Worm (Caenorhabditis elegans) whole organism, L3 larva: ENCODE measurements around the gene ssup-72.

Experiments used
- R02D3.7 ChIP-seq: fragments of 150-350 bp; optimal IDR thresholded peaks from 2 replicates; lab custom pipeline; 2014; ENCODE audit warnings: missing biosample characterization, missing genetic modification characterization
- ZK546.5 ChIP-seq: sonication (generic microtip); optimal IDR thresholded peaks from 2 replicates; lab custom pipeline; 2017; ENCODE audit warnings: missing biosample characterization, missing genetic modification characterization
- ceh-16 ChIP-seq: sonication (generic microtip); optimal IDR thresholded peaks from 2 replicates; lab custom pipeline; 2017; ENCODE audit warnings: missing biosample characterization, missing genetic modification characterization
- ceh-28 ChIP-seq: fragments of 150-350 bp; optimal IDR thresholded peaks from 2 replicates; lab custom pipeline; 2014; ENCODE audit warnings: missing biosample characterization, missing genetic modification reagents, missing genetic modification characterization
- ceh-82 ChIP-seq: fragments of 150-350 bp; optimal IDR thresholded peaks from 2 replicates; lab custom pipeline; 2014; ENCODE audit warnings: missing biosample characterization, missing genetic modification characterization
- ceh-9 ChIP-seq: sonication (generic microtip); optimal IDR thresholded peaks from 2 replicates; lab custom pipeline; 2018; ENCODE audit warnings: missing biosample characterization, missing genetic modification characterization
- daf-12 ChIP-seq: fragments of 150-350 bp; optimal IDR thresholded peaks from 2 replicates; lab custom pipeline; 2014; ENCODE audit warnings: missing biosample characterization, missing genetic modification reagents, missing genetic modification characterization
- egl-27 ChIP-seq: sonication (generic microtip); optimal IDR thresholded peaks from 4 replicates; lab custom pipeline; 2017; ENCODE audit warnings: missing biosample characterization, missing genetic modification reagents, missing genetic modification characterization
- egl-5 ChIP-seq: fragments of 150-350 bp; optimal IDR thresholded peaks from 2 replicates; lab custom pipeline; 2017; ENCODE audit warnings: missing biosample characterization, missing genetic modification reagents, missing genetic modification characterization, inconsistent platforms
- elt-1 ChIP-seq: fragments of 150-350 bp; optimal IDR thresholded peaks from 2 replicates; lab custom pipeline; 2014; ENCODE audit warnings: missing biosample characterization, missing genetic modification characterization
- elt-2 ChIP-seq: sonication (generic microtip); optimal IDR thresholded peaks from 2 replicates; lab custom pipeline; 2016; ENCODE audit warnings: missing genetic modification reagents, mild to moderate bottlenecking, missing genetic modification characterization, missing compliant biosample characterization
- fkh-10 ChIP-seq: sonication (generic microtip); optimal IDR thresholded peaks from 2 replicates; lab custom pipeline; 2017; ENCODE audit warnings: missing biosample characterization, missing genetic modification reagents, missing genetic modification characterization
- fos-1 ChIP-seq: fragments of 150-350 bp; optimal IDR thresholded peaks from 2 replicates; lab custom pipeline; 2014; ENCODE audit warnings: missing biosample characterization, missing genetic modification characterization
- hmg-11 ChIP-seq: sonication (generic microtip); optimal IDR thresholded peaks from 2 replicates; lab custom pipeline; 2016; ENCODE audit warnings: missing genetic modification characterization, missing compliant biosample characterization
- jun-1 ChIP-seq: fragments of 150-350 bp; optimal IDR thresholded peaks from 2 replicates; lab custom pipeline; 2014; ENCODE audit warnings: missing biosample characterization, missing genetic modification reagents, missing genetic modification characterization
- lin-15B ChIP-seq: fragments of 150-350 bp; optimal IDR thresholded peaks from 2 replicates; lab custom pipeline; 2014; ENCODE audit warnings: missing biosample characterization, missing genetic modification characterization
- lin-39 ChIP-seq: fragments of 150-350 bp; optimal IDR thresholded peaks from 2 replicates; lab custom pipeline; 2018; ENCODE audit warnings: missing biosample characterization, missing genetic modification reagents, missing genetic modification characterization
- lsy-12 ChIP-seq: sonication (generic microtip); optimal IDR thresholded peaks from 2 replicates; lab custom pipeline; 2016; ENCODE audit warnings: mild to moderate bottlenecking, missing genetic modification characterization, missing compliant biosample characterization
- mdl-1 ChIP-seq: fragments of 150-350 bp; optimal IDR thresholded peaks from 2 replicates; lab custom pipeline; 2014; ENCODE audit warnings: missing biosample characterization, missing genetic modification characterization
- mml-1 ChIP-seq: fragments of 150-350 bp; sonication (generic microtip); optimal IDR thresholded peaks from 3 replicates; lab custom pipeline; 2014; ENCODE audit warnings: missing biosample characterization, missing genetic modification characterization
- nfya-1 ChIP-seq: sonication (generic microtip); optimal IDR thresholded peaks from 2 replicates; lab custom pipeline; 2017; ENCODE audit warnings: missing genetic modification characterization, mild to moderate bottlenecking, missing compliant biosample characterization, antibody characterized with exemption, moderate library complexity; ENCODE audit not compliant: insufficient read depth
- nhr-11 ChIP-seq: fragments of 150-350 bp; optimal IDR thresholded peaks from 2 replicates; lab custom pipeline; 2014; ENCODE audit warnings: missing biosample characterization, missing genetic modification characterization
- nhr-12 ChIP-seq: fragments of 150-350 bp; optimal IDR thresholded peaks from 2 replicates; lab custom pipeline; 2014; ENCODE audit warnings: missing biosample characterization, missing genetic modification characterization
- nhr-23 ChIP-seq: fragments of 150-350 bp; optimal IDR thresholded peaks from 2 replicates; lab custom pipeline; 2014; ENCODE audit warnings: missing biosample characterization, missing genetic modification reagents, missing genetic modification characterization
- nhr-25 ChIP-seq: sonication (generic microtip); optimal IDR thresholded peaks from 2 replicates; lab custom pipeline; 2017; ENCODE audit warnings: missing biosample characterization, missing genetic modification characterization
- nhr-43 ChIP-seq: sonication (generic microtip); optimal IDR thresholded peaks from 2 replicates; lab custom pipeline; 2016; ENCODE audit warnings: mild to moderate bottlenecking, missing genetic modification characterization, missing compliant biosample characterization; ENCODE audit not compliant: poor library complexity, severe bottlenecking
- nhr-67 ChIP-seq: fragments of 150-350 bp; optimal IDR thresholded peaks from 2 replicates; lab custom pipeline; 2014; ENCODE audit warnings: missing biosample characterization, missing genetic modification characterization
- nhr-76 ChIP-seq: fragments of 150-350 bp; sonication (generic microtip); optimal IDR thresholded peaks from 5 replicates; lab custom pipeline; 2014; ENCODE audit warnings: missing biosample characterization, missing genetic modification characterization
- nhr-77 ChIP-seq: fragments of 150-350 bp; optimal IDR thresholded peaks from 2 replicates; lab custom pipeline; 2014; ENCODE audit warnings: missing biosample characterization, missing genetic modification characterization
- pha-4 ChIP-seq: fragments of 150-350 bp; optimal IDR thresholded peaks from 2 replicates; lab custom pipeline; 2014; ENCODE audit warnings: missing biosample characterization, missing genetic modification reagents, missing genetic modification characterization
- pqm-1 ChIP-seq: fragments of 150-350 bp; optimal IDR thresholded peaks from 2 replicates; lab custom pipeline; 2017; ENCODE audit warnings: missing biosample characterization, missing genetic modification characterization, inconsistent platforms
- sea-2 ChIP-seq: fragments of 150-350 bp; sonication (generic microtip); optimal IDR thresholded peaks from 4 replicates; lab custom pipeline; 2014; ENCODE audit warnings: missing biosample characterization, missing genetic modification reagents, missing genetic modification characterization
- skn-1 ChIP-seq: fragments of 150-350 bp; optimal IDR thresholded peaks from 2 replicates; lab custom pipeline; 2014; ENCODE audit warnings: missing biosample characterization, missing genetic modification characterization
- snpc-4 ChIP-seq: fragments of 150-350 bp; optimal IDR thresholded peaks from 2 replicates; lab custom pipeline; 2014; ENCODE audit warnings: missing biosample characterization, missing genetic modification characterization
- tbx-2 ChIP-seq: sonication (generic microtip); optimal IDR thresholded peaks from 2 replicates; lab custom pipeline; 2016; ENCODE audit warnings: mild to moderate bottlenecking, missing genetic modification characterization, missing compliant biosample characterization
- unc-39 ChIP-seq: sonication (generic microtip); optimal IDR thresholded peaks from 4 replicates; lab custom pipeline; 2017; ENCODE audit warnings: missing biosample characterization, missing genetic modification characterization
- unc-62 ChIP-seq: fragments of 150-350 bp; sonication (generic microtip); optimal IDR thresholded peaks from 4 replicates; lab custom pipeline; 2014; ENCODE audit warnings: missing biosample characterization, missing genetic modification reagents, missing genetic modification characterization
- zag-1 ChIP-seq: fragments of 150-350 bp; optimal IDR thresholded peaks from 2 replicates; lab custom pipeline; 2014; ENCODE audit warnings: missing biosample characterization, missing genetic modification characterization
- ztf-11 ChIP-seq: fragments of 150-350 bp; optimal IDR thresholded peaks from 2 replicates; lab custom pipeline; 2014; ENCODE audit warnings: missing biosample characterization, missing genetic modification characterization
- ztf-4 ChIP-seq: fragments of 150-350 bp; optimal IDR thresholded peaks from 2 replicates; lab custom pipeline; 2014; ENCODE audit warnings: missing biosample characterization, missing genetic modification characterization

ssup-72 gene

ce11 chrII:6776418-6777034, at the start of gene ssup-72:
TSS of gene ssup-72 (plus strand) at chrII:6776598.
- TF ChIP-seq snpc-4 (tag; lab: Kevin White, UChicago), result peak; percentile 63
- TF ChIP-seq lin-15B (tag; lab: Kevin White, UChicago), result peak; percentile 71
- TF ChIP-seq nhr-25 (tag; lab: Kevin White, UChicago), result peak; percentile 7
- peak; percentile 72 for TF ChIP-seq pha-4 (tag; lab: Kevin White, UChicago)
- TF ChIP-seq nhr-77, result no peak
- TF ChIP-seq nhr-67, result no peak
- TF ChIP-seq nhr-43 (tag; lab: Kevin White, UChicago), result peak; percentile 90
- TF ChIP-seq egl-5 (tag; lab: Kevin White, UChicago), result peak; percentile 1
- TF ChIP-seq unc-39 (tag; lab: Kevin White, UChicago), result no peak
- peak; percentile 68 for TF ChIP-seq nfya-1 (tag; lab: Kevin White, UChicago)
- TF ChIP-seq elt-2 (tag; lab: Kevin White, UChicago), result peak; percentile 15
- TF ChIP-seq tbx-2 (tag; lab: Kevin White, UChicago), result peak; percentile 23
- peak; percentile 30 for TF ChIP-seq lsy-12 (tag; lab: Kevin White, UChicago)
- TF ChIP-seq nhr-23, result peak; percentile 65
- no peak for TF ChIP-seq R02D3.7 (tag; lab: Kevin White, UChicago)

- TF ChIP-seq ztf-11 (tag; lab: Kevin White, UChicago), result no peak
- peak; percentile 40 for TF ChIP-seq egl-5 (tag; lab: Kevin White, UChicago)
These were observed 49.6 kb upstream of the ssup-72 start for ce11 chrII:6726814-6727213.

- TF ChIP-seq nhr-25 (tag; lab: Kevin White, UChicago) (no peak), hmg-11 (tag; lab: Kevin White, UChicago) (peak; percentile 21), fos-1 (tag; lab: Kevin White, UChicago) (no peak), ZK546.5 (tag; lab: Kevin White, UChicago) (no peak), R02D3.7 (tag; lab: Kevin White, UChicago) (no peak), nhr-43 (tag; lab: Kevin White, UChicago) (no peak), nhr-67 (no peak), nfya-1 (tag; lab: Kevin White, UChicago) (peak; percentile 46)
These were observed 47.1 kb upstream of the ssup-72 start, which contains the start of gene T14B4.8 for ce11 chrII:6729331-6729730. TSS of gene T14B4.8 (minus strand) at chrII:6729390.

- TF ChIP-seq nhr-25 (tag; lab: Kevin White, UChicago) (no peak), jun-1 (tag; lab: Kevin White, UChicago) (no peak), nhr-76 (tag; lab: Kevin White, UChicago) (no peak), pqm-1 (no peak), pha-4 (tag; lab: Kevin White, UChicago) (no peak), mml-1 (tag; lab: Kevin White, UChicago) (no peak), ceh-82 (no peak), hmg-11 (tag; lab: Kevin White, UChicago) (no peak), ztf-4 (no peak), ceh-16 (tag; lab: Kevin White, UChicago) (no peak), ceh-9 (no peak), R02D3.7 (tag; lab: Kevin White, UChicago) (no peak), nhr-12 (tag; lab: Kevin White, UChicago) (no peak), lin-39 (tag; lab: Kevin White, UChicago) (no peak), nhr-77 (no peak), mdl-1 (tag; lab: Kevin White, UChicago) (no peak), nhr-11 (tag; lab: Kevin White, UChicago) (no peak)
These were observed 42.7 kb upstream of the ssup-72 start, which contains the start of gene T14B4.9 for ce11 chrII:6733718-6734117. TSS of gene T14B4.9 (minus strand) at chrII:6733818.

- TF ChIP-seq ceh-16 (tag; lab: Kevin White, UChicago) (no peak), mdl-1 (tag; lab: Kevin White, UChicago) (no peak), nhr-12 (tag; lab: Kevin White, UChicago) (no peak), unc-62 (GFP tag; lab: Kevin White, UChicago) (no peak), unc-39 (tag; lab: Kevin White, UChicago) (no peak), fkh-10 (no peak), nhr-23 (peak; percentile 44), nhr-76 (tag; lab: Kevin White, UChicago) (no peak), lsy-12 (tag; lab: Kevin White, UChicago) (peak; percentile 15), nhr-25 (tag; lab: Kevin White, UChicago) (peak; percentile 54), lin-15B (tag; lab: Kevin White, UChicago) (peak; percentile 87), fos-1 (tag; lab: Kevin White, UChicago) (no peak), skn-1 (no peak), lin-39 (tag; lab: Kevin White, UChicago) (peak; percentile 17), sea-2 (no peak), elt-1 (tag; lab: Kevin White, UChicago) (no peak), pha-4 (tag; lab: Kevin White, UChicago) (peak; percentile 93), tbx-2 (tag; lab: Kevin White, UChicago) (no peak), daf-12 (tag; lab: Kevin White, UChicago) (no peak), jun-1 (tag; lab: Kevin White, UChicago) (no peak), zag-1 (tag; lab: Kevin White, UChicago) (no peak), nfya-1 (tag; lab: Kevin White, UChicago) (peak; percentile 69), elt-2 (tag; lab: Kevin White, UChicago) (peak; percentile 27), nhr-77 (no peak), ceh-28 (tag; lab: Kevin White, UChicago) (no peak), egl-27 (no peak), nhr-11 (tag; lab: Kevin White, UChicago) (no peak), hmg-11 (tag; lab: Kevin White, UChicago) (no peak)
These were observed 41.7 kb upstream of the ssup-72 start, which contains the start of gene T14B4.3 for ce11 chrII:6734674-6735073. TSS of gene T14B4.3 (plus strand) at chrII:6734937.
